Fruit fly (Drosophila melanogaster) Kc167 (cell line): ENCODE measurements around the gene mRpL45.

Experiments
- Myc ChIP-seq: fragments of >200 bp; optimal IDR thresholded peaks from 2 replicates; lab custom pipeline; 2017; ENCODE audit warnings: missing external identifiers
- Sin3A ChIP-seq: fragments of >200 bp; optimal IDR thresholded peaks from 2 replicates; lab custom pipeline; 2018; ENCODE audit warnings: missing external identifiers
- h ChIP-seq: fragments of >200 bp; optimal IDR thresholded peaks from 3 replicates; lab custom pipeline; 2018; ENCODE audit warnings: missing external identifiers
- insv ChIP-seq: fragments of >200 bp; optimal IDR thresholded peaks from 3 replicates; lab custom pipeline; 2018; ENCODE audit warnings: missing external identifiers
- psq ChIP-seq: fragments of >200 bp; optimal IDR thresholded peaks from 2 replicates; lab custom pipeline; 2017; ENCODE audit warnings: missing external identifiers
- ttk ChIP-seq: sonication (Bioruptor generic); optimal IDR thresholded peaks from 2 replicates; lab custom pipeline; 2017; ENCODE audit warnings: missing external identifiers

DNA sequence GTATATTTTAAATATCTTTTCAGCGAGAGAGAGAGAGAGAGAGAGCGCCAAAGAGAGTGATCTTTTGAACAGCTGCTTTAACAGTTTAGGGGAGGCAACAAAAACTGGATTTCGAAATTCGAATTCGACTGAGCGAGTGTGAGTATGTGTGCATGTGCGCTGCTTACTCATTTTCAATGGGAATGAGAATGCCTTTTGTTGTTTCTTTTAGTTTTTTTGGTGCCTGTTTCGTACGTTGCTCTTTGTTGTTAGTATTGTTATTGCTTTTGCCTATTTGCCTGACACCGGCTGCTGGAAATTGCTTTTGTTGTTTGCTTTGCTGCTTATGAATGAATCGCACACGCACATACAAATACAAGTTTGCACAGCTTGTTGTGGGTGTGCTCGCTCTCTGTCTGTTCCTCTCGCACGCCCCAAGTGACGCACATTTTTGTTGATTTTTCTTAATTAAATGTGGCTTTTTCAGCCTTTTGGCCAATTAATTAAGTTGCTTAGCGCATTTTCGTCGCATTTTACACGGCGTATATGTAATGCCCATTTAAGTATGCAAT, 8.6 kb downstream of the mRpL45 start:
- TF ChIP-seq insv (lab: Kevin White, UChicago) (no peak), psq (lab: Kevin White, UChicago) (no peak), Myc (no peak), ttk (no peak), Sin3A (lab: Kevin White, UChicago) (no peak), h (no peak)
